Worm (Caenorhabditis elegans): ENCODE measurements around the gene K08H10.6.

DNA sequence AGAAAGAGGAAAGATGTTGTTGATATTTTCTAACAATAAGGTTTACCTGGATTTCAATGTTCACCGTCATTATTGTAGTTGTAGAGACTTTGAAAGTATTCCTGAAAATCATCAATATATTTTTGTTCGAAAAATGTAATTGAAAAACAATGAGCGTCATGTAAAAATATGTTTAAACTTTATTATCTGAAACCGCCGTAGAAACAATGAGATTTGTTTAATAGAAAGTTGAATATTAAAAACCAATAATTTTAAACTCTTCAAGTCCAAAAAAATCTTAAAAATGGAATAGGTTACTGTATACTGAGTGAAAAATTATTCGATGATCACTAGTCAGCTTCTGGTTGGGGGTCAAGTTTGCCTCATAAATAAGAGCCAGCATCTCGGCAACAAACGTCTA, 37.5 kb downstream of the K08H10.6 start, which contains the start of gene anmt-3:
- no peak for TF ChIP-seq nhr-23 (tag; optimal IDR thresholded peaks at IDR 0.05)
- no peak for TF ChIP-seq snpc-4 (tag; optimal IDR thresholded peaks at IDR 0.05)
- TF ChIP-seq nhr-28 (tag; optimal IDR thresholded peaks at IDR 0.05), result no peak
- no peak for TF ChIP-seq ama-1 (optimal IDR thresholded peaks at IDR 0.05)
